Worm (Caenorhabditis elegans) whole organism, midembryonic: ENCODE results near the gene sra-26.
"Not testable (repeated sequence)": the region's sequence is repeated elsewhere in the genome, so short reads cannot be mapped to it uniquely, and the experiment has no call there.

Experiments used
- T22C8.4 ChIP-seq: fragments of 200-800 bp; sonication (Bioruptor generic); IDR thresholded peaks from 2 replicates; pipeline ENCODE4 v1.3.6; 2022; ENCODE audit warnings: missing genetic modification characterization, missing compliant biosample characterization
- cog-1 ChIP-seq: sonication (generic microtip); optimal IDR thresholded peaks from 2 replicates; lab custom pipeline; 2016; ENCODE audit warnings: missing genetic modification characterization, missing compliant biosample characterization
- flt-1 ChIP-seq: fragments of 200-800 bp; sonication (Bioruptor generic); IDR thresholded peaks from 2 replicates; pipeline ENCODE4 v1.3.6; 2022; ENCODE audit warnings: missing genetic modification characterization, missing compliant biosample characterization
- klf-2 ChIP-seq: fragments of 200-800 bp; sonication (Bioruptor generic); conservative IDR thresholded peaks from 2 replicates; pipeline ENCODE4 v1.3.6; 2022; ENCODE audit warnings: missing genetic modification reagents, missing genetic modification characterization, missing compliant biosample characterization
- med-1 ChIP-seq: sonication (generic microtip); optimal IDR thresholded peaks from 2 replicates; lab custom pipeline; 2017; ENCODE audit warnings: missing genetic modification characterization, mild to moderate bottlenecking, missing compliant biosample characterization, antibody characterized with exemption, missing genetic modification reagents; ENCODE audit not compliant: insufficient read depth
- tab-1 ChIP-seq: fragments of 200-800 bp; sonication (Bioruptor generic); IDR thresholded peaks from 2 replicates; pipeline ENCODE4 v1.3.6; 2022; ENCODE audit warnings: missing genetic modification characterization, missing compliant biosample characterization
- ztf-23 ChIP-seq: fragments of 200-800 bp; sonication (Bioruptor generic); IDR thresholded peaks from 2 replicates; pipeline ENCODE4 v1.3.6; 2022; ENCODE audit warnings: missing genetic modification reagents, missing genetic modification characterization, missing compliant biosample characterization

DNA sequence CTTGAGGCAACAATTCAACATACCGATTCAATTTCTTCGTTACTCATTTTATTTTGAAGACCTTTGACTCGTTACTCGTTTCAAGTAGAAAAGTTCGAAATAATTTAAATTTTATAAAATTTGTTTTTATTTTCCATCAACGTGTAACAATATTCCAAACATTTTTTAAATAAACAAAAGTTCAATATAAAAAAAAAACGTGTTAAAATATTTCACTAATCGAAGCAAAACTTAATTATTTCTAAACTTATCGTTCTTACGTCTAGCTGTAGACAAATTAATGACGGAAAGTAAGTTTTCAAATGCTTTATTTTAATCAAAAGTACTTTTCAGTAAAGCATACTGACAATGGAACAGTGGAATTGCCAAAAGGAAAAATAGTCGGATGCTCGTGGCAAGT, 24.4 kb downstream of the sra-26 start, which contains the start of the genes F54H5.5 and F54H5.2:
- TF ChIP-seq flt-1 (GFP tag; lab: Robert Waterston, UW); klf-2 (GFP tag; lab: Robert Waterston, UW); T22C8.4 (GFP tag; lab: Robert Waterston, UW); tab-1 (GFP tag; lab: Robert Waterston, UW); ztf-23 (GFP tag; lab: Robert Waterston, UW); med-1 (GFP tag; lab: Kevin White, UChicago); cog-1 (tag; lab: Kevin White, UChicago): not testable (repeated sequence)
